Fruit fly (Drosophila melanogaster) whole organism, embryonic: ENCODE data around the gene Oatp26F.

Experiments used
- Adf1 ChIP-seq: fragments of 200-800 bp; sonication (Bioruptor generic); IDR thresholded peaks from 2 replicates; pipeline ENCODE4 v1.3.6; 2022; ENCODE audit warnings: missing biosample characterization, missing genetic modification characterization
- Antp ChIP-seq: fragments of 200-800 bp; sonication (Bioruptor generic); optimal IDR thresholded peaks from 3 replicates; lab custom pipeline; 2016; ENCODE audit warnings: missing biosample characterization, missing genetic modification characterization
- Bteb2 ChIP-seq: fragments of 200-800 bp; sonication (Bioruptor generic); optimal IDR thresholded peaks from 2 replicates; lab custom pipeline; 2016; ENCODE audit warnings: missing biosample characterization, missing genetic modification characterization
- CG11456 ChIP-seq: fragments of 200-800 bp; sonication (Bioruptor generic); IDR thresholded peaks from 3 replicates; pipeline ENCODE4 v1.3.6; 2022; ENCODE audit warnings: missing biosample characterization, missing genetic modification characterization
- CG11696 ChIP-seq: fragments of 200-800 bp; sonication (Bioruptor generic); IDR thresholded peaks from 2 replicates; pipeline ENCODE4 v1.3.6; 2022; ENCODE audit warnings: missing biosample characterization, missing genetic modification characterization
- CG13287 ChIP-seq: fragments of 200-800 bp; sonication (Bioruptor generic); IDR thresholded peaks from 2 replicates; pipeline ENCODE4 v1.3.6; 2022; ENCODE audit warnings: missing biosample characterization, missing genetic modification characterization; ENCODE audit not compliant: partially characterized antibody
- CG13296 ChIP-seq: fragments of 200-800 bp; sonication (Bioruptor generic); optimal IDR thresholded peaks from 3 replicates; lab custom pipeline; 2018; ENCODE audit warnings: missing biosample characterization, mild to moderate bottlenecking, missing genetic modification characterization
- CG17328 ChIP-seq: fragments of 200-800 bp; sonication (Bioruptor generic); IDR thresholded peaks from 2 replicates; pipeline ENCODE4 v1.3.6; 2022; ENCODE audit warnings: missing biosample characterization, missing genetic modification characterization
- CG17361 ChIP-seq: fragments of 200-800 bp; sonication (Bioruptor generic); IDR thresholded peaks from 3 replicates; pipeline ENCODE4 v1.3.6; 2022; ENCODE audit warnings: missing biosample characterization, missing genetic modification characterization
- CG1792 ChIP-seq: fragments of 200-800 bp; sonication (Bioruptor generic); optimal IDR thresholded peaks from 2 replicates; lab custom pipeline; 2016; ENCODE audit warnings: missing biosample characterization, missing genetic modification characterization
- CG30020 ChIP-seq: fragments of 200-800 bp; optimal IDR thresholded peaks from 2 replicates; lab custom pipeline; 2019; ENCODE audit warnings: missing biosample characterization, mild to moderate bottlenecking, missing genetic modification characterization, moderate library complexity
- CG4328 ChIP-seq: fragments of 200-800 bp; sonication (Bioruptor generic); optimal IDR thresholded peaks from 3 replicates; lab custom pipeline; 2017; ENCODE audit warnings: missing biosample characterization, missing genetic modification reagents, missing genetic modification characterization
- CG4617 ChIP-seq: fragments of 200-800 bp; sonication (Bioruptor generic); optimal IDR thresholded peaks from 3 replicates; lab custom pipeline; 2016; ENCODE audit warnings: missing biosample characterization, missing genetic modification characterization, borderline replicate concordance
- CG6765 ChIP-seq: fragments of 200-800 bp; sonication (Bioruptor generic); optimal IDR thresholded peaks from 3 replicates; lab custom pipeline; 2017; ENCODE audit warnings: missing biosample characterization, mild to moderate bottlenecking, missing genetic modification characterization
- CG7556 ChIP-seq: fragments of 200-800 bp; sonication (Bioruptor generic); optimal IDR thresholded peaks from 2 replicates; lab custom pipeline; 2017; ENCODE audit warnings: missing biosample characterization, mild to moderate bottlenecking, missing genetic modification characterization
- CG8089 ChIP-seq: fragments of 200-800 bp; sonication (Bioruptor generic); optimal IDR thresholded peaks from 3 replicates; lab custom pipeline; 2016; ENCODE audit warnings: missing biosample characterization, missing genetic modification characterization
- CG8359 ChIP-seq: fragments of 200-800 bp; sonication (Bioruptor generic); optimal IDR thresholded peaks from 2 replicates; lab custom pipeline; 2017; ENCODE audit warnings: missing biosample characterization, mild to moderate bottlenecking, missing genetic modification characterization, borderline replicate concordance
- Dek ChIP-seq: fragments of 200-800 bp; sonication (Bioruptor generic); optimal IDR thresholded peaks from 3 replicates; lab custom pipeline; 2019; ENCODE audit warnings: missing biosample characterization, mild to moderate bottlenecking, missing genetic modification characterization, moderate library complexity
- Drgx ChIP-seq: fragments of 200-800 bp; sonication (Bioruptor generic); IDR thresholded peaks from 2 replicates; pipeline ENCODE4 v1.3.6; 2022; ENCODE audit warnings: missing biosample characterization, missing genetic modification characterization
- Fer2 ChIP-seq: fragments of 200-800 bp; sonication (Bioruptor generic); optimal IDR thresholded peaks from 2 replicates; lab custom pipeline; 2018; ENCODE audit warnings: missing biosample characterization, mild to moderate bottlenecking, missing genetic modification characterization, moderate library complexity
- HLH3B ChIP-seq: fragments of 200-800 bp; sonication (Bioruptor generic); IDR thresholded peaks from 2 replicates; pipeline ENCODE4 v1.3.6; 2022; ENCODE audit warnings: missing biosample characterization, missing genetic modification characterization
- MTF-1 ChIP-seq: fragments of 200-800 bp; sonication (Bioruptor generic); optimal IDR thresholded peaks from 2 replicates; lab custom pipeline; 2018; ENCODE audit warnings: missing biosample characterization, mild to moderate bottlenecking, missing genetic modification characterization, borderline replicate concordance
- Mrtf ChIP-seq: fragments of 200-800 bp; sonication (Bioruptor generic); IDR thresholded peaks from 3 replicates; pipeline ENCODE4 v1.3.6; 2022; ENCODE audit warnings: missing biosample characterization, missing genetic modification characterization
- NK7.1 ChIP-seq: fragments of 200-800 bp; sonication (Bioruptor generic); optimal IDR thresholded peaks from 3 replicates; lab custom pipeline; 2016; ENCODE audit warnings: missing biosample characterization, missing genetic modification characterization
- Ptx1 ChIP-seq: fragments of 200-800 bp; sonication (Bioruptor generic); IDR thresholded peaks from 2 replicates; pipeline ENCODE4 v1.3.6; 2022; ENCODE audit warnings: missing biosample characterization, missing genetic modification characterization
- Spps ChIP-seq: fragments of 200-800 bp; sonication (Bioruptor generic); optimal IDR thresholded peaks from 2 replicates; lab custom pipeline; 2018; ENCODE audit warnings: missing biosample characterization, mild to moderate bottlenecking, missing genetic modification characterization
- Vsx1 ChIP-seq: fragments of 200-800 bp; sonication (Bioruptor generic); optimal IDR thresholded peaks from 2 replicates; lab custom pipeline; 2017; ENCODE audit warnings: missing biosample characterization, mild to moderate bottlenecking, missing genetic modification characterization, missing genetic modification reagents
- YL-1 ChIP-seq: fragments of 200-800 bp; sonication (Bioruptor generic); optimal IDR thresholded peaks from 3 replicates; lab custom pipeline; 2017; ENCODE audit warnings: missing biosample characterization, mild to moderate bottlenecking, missing genetic modification characterization
- ac ChIP-seq: fragments of 200-800 bp; sonication (Bioruptor generic); optimal IDR thresholded peaks from 3 replicates; lab custom pipeline; 2017; ENCODE audit warnings: missing biosample characterization, mild to moderate bottlenecking, missing genetic modification characterization
- ash1 ChIP-seq: fragments of 200-800 bp; sonication (Bioruptor generic); optimal IDR thresholded peaks from 2 replicates; lab custom pipeline; 2018; ENCODE audit warnings: missing biosample characterization, mild to moderate bottlenecking, missing genetic modification characterization
- chinmo ChIP-seq: fragments of 200-800 bp; sonication (Bioruptor generic); IDR thresholded peaks from 4 replicates; pipeline ENCODE4 v1.3.6; 2022; ENCODE audit warnings: missing biosample characterization, missing genetic modification characterization; ENCODE audit not compliant: partially characterized antibody
- dmrt11E ChIP-seq: fragments of 200-800 bp; sonication (Bioruptor generic); optimal IDR thresholded peaks from 3 replicates; lab custom pipeline; 2018; ENCODE audit warnings: missing biosample characterization, mild to moderate bottlenecking, missing genetic modification characterization, moderate library complexity
- fu2 ChIP-seq: fragments of 200-800 bp; sonication (Bioruptor generic); optimal IDR thresholded peaks from 2 replicates; lab custom pipeline; 2016; ENCODE audit warnings: missing biosample characterization, missing genetic modification characterization
- gsb-n ChIP-seq: fragments of 200-800 bp; sonication (Bioruptor generic); optimal IDR thresholded peaks from 3 replicates; lab custom pipeline; 2018; ENCODE audit warnings: missing biosample characterization, mild to moderate bottlenecking, missing genetic modification characterization
- jumu ChIP-seq: fragments of 200-800 bp; sonication (Bioruptor generic); optimal IDR thresholded peaks from 3 replicates; lab custom pipeline; 2016; ENCODE audit warnings: missing biosample characterization, missing genetic modification characterization
- kni ChIP-seq: fragments of 200-800 bp; sonication (Bioruptor generic); optimal IDR thresholded peaks from 3 replicates; lab custom pipeline; 2017; ENCODE audit warnings: mild to moderate bottlenecking, missing biosample characterization, missing genetic modification reagents, missing genetic modification characterization
- lilli ChIP-seq: fragments of 200-800 bp; sonication (Bioruptor generic); optimal IDR thresholded peaks from 3 replicates; lab custom pipeline; 2016; ENCODE audit warnings: missing biosample characterization, missing genetic modification characterization
- odd ChIP-seq: fragments of 200-800 bp; sonication (Bioruptor generic); optimal IDR thresholded peaks from 2 replicates; lab custom pipeline; 2017; ENCODE audit warnings: missing biosample characterization, mild to moderate bottlenecking, missing genetic modification characterization
- otp ChIP-seq: fragments of 200-800 bp; sonication (Bioruptor generic); IDR thresholded peaks from 3 replicates; pipeline ENCODE4, ENCODE4 v1.3.6; 2022; ENCODE audit warnings: missing biosample characterization, missing genetic modification characterization
- pan ChIP-seq, 4 experiments: fragments of >200 bp in 3 of 4; fragments of 200-800 bp in 1 of 4; sonication (Bioruptor generic) in 1 of 4; optimal IDR thresholded peaks in 3 of 4; IDR thresholded peaks in 1 of 4; 2 replicates each; pipeline versions ENCODE4 v1.3.6 to Lab custom; 2017 to 2022; ENCODE audit warnings: missing biosample characterization in 2 of 4, missing genetic modification characterization in 2 of 4, mixed read lengths in 1 of 4
- pita ChIP-seq: fragments of 200-800 bp; sonication (Bioruptor generic); optimal IDR thresholded peaks from 2 replicates; lab custom pipeline; 2017; ENCODE audit warnings: missing biosample characterization, mild to moderate bottlenecking, missing genetic modification characterization
- row ChIP-seq: fragments of 200-800 bp; sonication (Bioruptor generic); IDR thresholded peaks from 3 replicates; pipeline ENCODE4 v1.3.6; 2022; ENCODE audit warnings: missing biosample characterization, missing genetic modification characterization
- salm ChIP-seq: fragments of 200-800 bp; sonication (Bioruptor generic); optimal IDR thresholded peaks from 2 replicates; lab custom pipeline; 2018; ENCODE audit warnings: missing biosample characterization, mild to moderate bottlenecking, missing genetic modification characterization
- schlank ChIP-seq: fragments of 200-800 bp; sonication (Bioruptor generic); optimal IDR thresholded peaks from 2 replicates; lab custom pipeline; 2018; ENCODE audit warnings: missing biosample characterization, mild to moderate bottlenecking, missing genetic modification characterization
- tgo ChIP-seq: fragments of 200-800 bp; sonication (Bioruptor generic); IDR thresholded peaks from 3 replicates; pipeline ENCODE4 v1.3.6; 2022; ENCODE audit warnings: missing biosample characterization, missing genetic modification characterization
- tll ChIP-seq, 2 experiments: fragments of 200-800 bp in 1 of 2; fragments of >200 bp in 1 of 2; sonication (Bioruptor generic) in 1 of 2; optimal IDR thresholded peaks; 2 replicates each; lab custom pipeline; 2017 to 2019; ENCODE audit warnings: missing biosample characterization in 2 of 2, missing genetic modification characterization in 2 of 2, mild to moderate bottlenecking in 1 of 2, moderate library complexity in 1 of 2
- unpg ChIP-seq: fragments of 200-800 bp; sonication (Bioruptor generic); optimal IDR thresholded peaks from 3 replicates; lab custom pipeline; 2018; ENCODE audit warnings: missing biosample characterization, mild to moderate bottlenecking, missing genetic modification characterization, moderate library complexity
- zf30C ChIP-seq: fragments of 200-800 bp; sonication (Bioruptor generic); optimal IDR thresholded peaks from 3 replicates; lab custom pipeline; 2018; ENCODE audit warnings: missing biosample characterization, mild to moderate bottlenecking, missing genetic modification characterization
- zfh1 ChIP-seq: fragments of 200-800 bp; sonication (Bioruptor generic); IDR thresholded peaks from 3 replicates; pipeline ENCODE4 v1.3.6; 2022; ENCODE audit warnings: missing biosample characterization, missing genetic modification characterization

The Oatp26F gene

dm6 chr2L:6612477-6613004 lies 19.7 kb downstream of the Oatp26F start (continued):
- peak; percentile 100 for TF ChIP-seq zf30C (GFP tag; lab: Kevin White, UChicago)
- TF ChIP-seq ac (GFP tag; lab: Kevin White, UChicago), result peak; percentile 100
- TF ChIP-seq Ptx1 (GFP tag; lab: Robert Waterston, UW), result peak; percentile 100
- TF ChIP-seq CG13296 (GFP tag; lab: Kevin White, UChicago), result peak; percentile 100
- TF ChIP-seq CG13287 (GFP tag; lab: Robert Waterston, UW), result peak; percentile 55; the same call in 1 of the 2 replicates
- peak; percentile 100 for TF ChIP-seq unpg (GFP tag; lab: Kevin White, UChicago)
- TF ChIP-seq YL-1 (GFP tag; lab: Kevin White, UChicago), result peak; percentile 100
- TF ChIP-seq CG11456, result peak; percentile 100
- peak; percentile 100 for TF ChIP-seq CG6765
- peak; percentile 20 for TF ChIP-seq pita (GFP tag; lab: Kevin White, UChicago)
- peak; percentile 100 for TF ChIP-seq Fer2 (tag; lab: Kevin White, UChicago)
- TF ChIP-seq tgo, result peak; percentile 100
- TF ChIP-seq CG1792, result peak; percentile 100
- peak; percentile 100 for TF ChIP-seq Dek
- TF ChIP-seq zfh1 (GFP tag; lab: Robert Waterston, UW), result peak; percentile 100
- peak; percentile 100 for TF ChIP-seq row (GFP tag; lab: Robert Waterston, UW)
- peak; percentile 99 for TF ChIP-seq Adf1 (GFP tag; lab: Robert Waterston, UW)
- peak; percentile 100 for TF ChIP-seq CG17361 (GFP tag; lab: Robert Waterston, UW)
- peak; percentile 100 for TF ChIP-seq CG8089 (GFP tag; lab: Kevin White, UChicago)
- peak; percentile 99 for TF ChIP-seq CG11696 (GFP tag; lab: Robert Waterston, UW)
- TF ChIP-seq salm (tag; lab: Kevin White, UChicago), result peak; percentile 100
- no peak for TF ChIP-seq pan (optimal IDR thresholded peaks at IDR 0.05; lab: Kevin White, UChicago)
- TF ChIP-seq pan (GFP tag; optimal IDR thresholded peaks at IDR 0.05 in 1 of 2, IDR thresholded peaks at IDR 0.05 in 1 of 2), result peak in 1 of 2 experiments; percentile 100
- peak in 1 of 2 experiments; percentile 93 for TF ChIP-seq tll (GFP tag; optimal IDR thresholded peaks at IDR 0.05; lab: Kevin White, UChicago)
- TF ChIP-seq Bteb2 (GFP tag; lab: Kevin White, UChicago), result peak; percentile 100
- TF ChIP-seq ash1 (GFP tag; lab: Kevin White, UChicago), result peak; percentile 100
- peak; percentile 100 for TF ChIP-seq Drgx
- TF ChIP-seq MTF-1, result peak; percentile 100
- TF ChIP-seq Mrtf (GFP tag; lab: Robert Waterston, UW), result peak; percentile 100
- peak; percentile 100 for TF ChIP-seq dmrt11E (tag; lab: Kevin White, UChicago)
- peak; percentile 100 for TF ChIP-seq jumu (GFP tag; lab: Kevin White, UChicago)
- peak; percentile 100 for TF ChIP-seq CG4617
- peak; percentile 100 for TF ChIP-seq Vsx1 (GFP tag; lab: Kevin White, UChicago)
- TF ChIP-seq Spps, result peak; percentile 100
- TF ChIP-seq CG8359 (GFP tag; lab: Kevin White, UChicago), result peak; percentile 97
- TF ChIP-seq chinmo, result 0 out of 4 replicates have a peak, but pooled peaks have one; percentile 46
- TF ChIP-seq CG4328, result peak; percentile 100
- TF ChIP-seq CG17328 (GFP tag; lab: Robert Waterston, UW), result peak; percentile 100
- TF ChIP-seq gsb-n (tag; lab: Kevin White, UChicago), result peak; percentile 100
- TF ChIP-seq kni (GFP tag; lab: Kevin White, UChicago), result peak; percentile 100
- peak; percentile 100 for TF ChIP-seq fu2 (GFP tag; lab: Kevin White, UChicago)
- peak; percentile 100 for TF ChIP-seq otp
- peak; percentile 100 for TF ChIP-seq odd (GFP tag; lab: Kevin White, UChicago)
- TF ChIP-seq NK7.1 (GFP tag; lab: Kevin White, UChicago), result peak; percentile 100
- peak; percentile 100 for TF ChIP-seq Antp (GFP tag; lab: Kevin White, UChicago)
- peak; percentile 100 for TF ChIP-seq lilli (GFP tag; lab: Kevin White, UChicago)
- TF ChIP-seq CG30020 (tag; lab: Kevin White, UChicago), result peak; percentile 95
- peak; percentile 100 for TF ChIP-seq CG7556
- peak; percentile 100 for TF ChIP-seq schlank (tag; lab: Kevin White, UChicago)
- TF ChIP-seq HLH3B (GFP tag; lab: Robert Waterston, UW), result peak; percentile 100
